Worm (Caenorhabditis elegans) whole organism, L4 larva: ENCODE results near the gene cdr-3.

ENCODE experiments used
- F10B5.3 ChIP-seq: sonication (generic microtip); optimal IDR thresholded peaks from 2 replicates; lab custom pipeline; 2016; ENCODE audit warnings: mild to moderate bottlenecking, missing genetic modification characterization, missing compliant biosample characterization
- F26F4.8 ChIP-seq: fragments of 200-800 bp; sonication (Bioruptor generic); conservative IDR thresholded peaks from 2 replicates; pipeline ENCODE4 v1.3.6; 2022; ENCODE audit warnings: missing genetic modification characterization, missing compliant biosample characterization
- F49E8.2 ChIP-seq: sonication (generic microtip); optimal IDR thresholded peaks from 2 replicates; lab custom pipeline; 2016; ENCODE audit warnings: missing compliant biosample characterization, mild to moderate bottlenecking, missing genetic modification characterization, borderline replicate concordance
- ZK337.2 ChIP-seq: fragments of 200-800 bp; sonication (Bioruptor generic); IDR thresholded peaks from 2 replicates; pipeline ENCODE4 v1.3.6; 2022; ENCODE audit warnings: missing genetic modification reagents, missing genetic modification characterization, missing compliant biosample characterization
- ZK546.5 ChIP-seq, 2 experiments: sonication (generic microtip); optimal IDR thresholded peaks; 2 replicates each; lab custom pipeline; 2017; ENCODE audit warnings: missing biosample characterization in 2 of 2, missing genetic modification characterization in 2 of 2
- aha-1 ChIP-seq: fragments of 150-350 bp; peaks from one replicate; lab custom pipeline; 2014; ENCODE audit warnings: missing biosample characterization, missing genetic modification characterization
- ama-1 ChIP-seq: fragments of 150-350 bp; optimal IDR thresholded peaks from 2 replicates; lab custom pipeline; 2014; ENCODE audit warnings: inconsistent platforms, mixed read lengths
- arid-1 ChIP-seq: fragments of 200-800 bp; sonication (Bioruptor generic); conservative IDR thresholded peaks from 2 replicates; pipeline ENCODE4 v1.3.6; 2022; ENCODE audit warnings: missing genetic modification reagents, missing genetic modification characterization, missing compliant biosample characterization
- attf-4 ChIP-seq: sonication (generic microtip); optimal IDR thresholded peaks from 3 replicates; lab custom pipeline; 2017; ENCODE audit warnings: missing biosample characterization, missing genetic modification characterization
- ceh-44 ChIP-seq: fragments of 200-800 bp; sonication (Bioruptor generic); IDR thresholded peaks from 2 replicates; pipeline ENCODE4 v1.3.6; 2022; ENCODE audit warnings: missing genetic modification reagents, missing genetic modification characterization, missing compliant biosample characterization
- ces-1 ChIP-seq: fragments of 150-350 bp; sonication (generic microtip); optimal IDR thresholded peaks from 4 replicates; lab custom pipeline; 2014; ENCODE audit warnings: missing biosample characterization, missing genetic modification reagents, missing genetic modification characterization
- daf-16 ChIP-seq, 3 experiments: sonication (generic microtip); optimal IDR thresholded peaks; 2 replicates each; lab custom pipeline; 2016 to 2017; ENCODE audit warnings: missing genetic modification characterization in 3 of 3, missing genetic modification reagents in 3 of 3, mild to moderate bottlenecking in 2 of 3, missing compliant biosample characterization in 2 of 3, missing biosample characterization in 1 of 3, moderate library complexity in 1 of 3
- daf-8 ChIP-seq: fragments of 200-800 bp; sonication (Bioruptor generic); IDR thresholded peaks from 2 replicates; pipeline ENCODE4 v1.3.6; 2022; ENCODE audit warnings: missing genetic modification characterization, missing compliant biosample characterization
- dmd-6 ChIP-seq: fragments of 200-800 bp; sonication (Bioruptor generic); IDR thresholded peaks from 2 replicates; pipeline ENCODE4 v1.3.6; 2022; ENCODE audit warnings: missing genetic modification reagents, missing genetic modification characterization, missing compliant biosample characterization
- dmd-9 ChIP-seq: fragments of 200-800 bp; sonication (Bioruptor generic); IDR thresholded peaks from 2 replicates; pipeline ENCODE4 v1.3.6; 2022; ENCODE audit warnings: missing genetic modification reagents, missing genetic modification characterization, missing compliant biosample characterization
- duxl-1 ChIP-seq: sonication (generic microtip); optimal IDR thresholded peaks from 2 replicates; lab custom pipeline; 2016; ENCODE audit warnings: mild to moderate bottlenecking, missing genetic modification characterization, moderate library complexity, missing compliant biosample characterization; ENCODE audit not compliant: poor library complexity
- dve-1 ChIP-seq: sonication (generic microtip); optimal IDR thresholded peaks from 2 replicates; lab custom pipeline; 2017; ENCODE audit warnings: antibody characterized with exemption, mild to moderate bottlenecking, missing genetic modification characterization, missing compliant biosample characterization; ENCODE audit not compliant: insufficient read depth
- egl-27 ChIP-seq: sonication (generic microtip); optimal IDR thresholded peaks from 3 replicates; lab custom pipeline; 2017; ENCODE audit warnings: missing biosample characterization, missing genetic modification reagents, missing genetic modification characterization
- fkh-10 ChIP-seq: fragments of 150-350 bp; optimal IDR thresholded peaks from 2 replicates; lab custom pipeline; 2014; ENCODE audit warnings: missing biosample characterization, missing genetic modification reagents, missing genetic modification characterization
- gei-8 ChIP-seq: fragments of 200-800 bp; sonication (Bioruptor generic); optimal IDR thresholded peaks from 2 replicates; lab custom pipeline; 2018; ENCODE audit warnings: mild to moderate bottlenecking, missing genetic modification characterization, missing compliant biosample characterization
- hlh-30 ChIP-seq: sonication (generic microtip); optimal IDR thresholded peaks from 2 replicates; lab custom pipeline; 2017; ENCODE audit warnings: antibody characterized with exemption, mild to moderate bottlenecking, missing genetic modification characterization, missing compliant biosample characterization; ENCODE audit not compliant: insufficient read depth
- hmg-1.1 ChIP-seq: fragments of 200-800 bp; sonication (Bioruptor generic); IDR thresholded peaks from 2 replicates; pipeline ENCODE4 v1.3.6; 2022; ENCODE audit warnings: missing genetic modification reagents, missing genetic modification characterization, missing compliant biosample characterization
- jun-1 ChIP-seq: fragments of 150-350 bp; optimal IDR thresholded peaks from 2 replicates; lab custom pipeline; 2014; ENCODE audit warnings: missing biosample characterization, missing genetic modification reagents, missing genetic modification characterization
- lin-15B ChIP-seq: fragments of 150-350 bp; sonication (generic microtip); optimal IDR thresholded peaks from 3 replicates; lab custom pipeline; 2014; ENCODE audit warnings: missing biosample characterization, missing genetic modification characterization
- lin-38 ChIP-seq: fragments of 200-800 bp; sonication (Bioruptor generic); IDR thresholded peaks from 2 replicates; pipeline ENCODE4 v1.3.6; 2022; ENCODE audit warnings: missing genetic modification reagents, missing genetic modification characterization, missing compliant biosample characterization
- lsy-2 ChIP-seq, 2 experiments: fragments of 150-350 bp in 1 of 2; sonication (generic microtip) in 1 of 2; optimal IDR thresholded peaks; 2 replicates each; lab custom pipeline; 2014 to 2017; ENCODE audit warnings: missing biosample characterization in 2 of 2, missing genetic modification characterization in 2 of 2
- madf-5 ChIP-seq, 2 experiments: fragments of 200-800 bp; sonication (Bioruptor generic); IDR thresholded peaks; 2 replicates each; pipeline ENCODE4 v1.3.6; 2022; ENCODE audit warnings: missing compliant biosample characterization in 2 of 2, missing genetic modification characterization in 2 of 2
- madf-9 ChIP-seq: fragments of 200-800 bp; sonication (Bioruptor generic); conservative IDR thresholded peaks from 2 replicates; pipeline ENCODE4 v1.3.6; 2022; ENCODE audit warnings: missing genetic modification reagents, missing genetic modification characterization, missing compliant biosample characterization
- mdl-1 ChIP-seq, 2 experiments: fragments of 150-350 bp in 1 of 2; sonication (generic microtip) in 1 of 2; optimal IDR thresholded peaks; 2 replicates each; lab custom pipeline; 2014 to 2017; ENCODE audit warnings: missing biosample characterization in 2 of 2, missing genetic modification characterization in 2 of 2
- mdt-29 ChIP-seq: fragments of 200-800 bp; sonication (Bioruptor generic); IDR thresholded peaks from 2 replicates; pipeline ENCODE4 v1.3.6; 2022; ENCODE audit warnings: missing genetic modification reagents, missing genetic modification characterization, missing compliant biosample characterization
- mep-1 ChIP-seq: fragments of 150-350 bp; sonication (generic microtip); optimal IDR thresholded peaks from 3 replicates; lab custom pipeline; 2014; ENCODE audit warnings: missing biosample characterization, missing genetic modification characterization
- nhr-10 ChIP-seq: fragments of 150-350 bp; optimal IDR thresholded peaks from 2 replicates; lab custom pipeline; 2014; ENCODE audit warnings: missing biosample characterization, missing genetic modification characterization
- nhr-11 ChIP-seq: fragments of 150-350 bp; optimal IDR thresholded peaks from 2 replicates; lab custom pipeline; 2014; ENCODE audit warnings: missing biosample characterization, missing genetic modification characterization
- nhr-237 ChIP-seq: sonication (generic microtip); optimal IDR thresholded peaks from 2 replicates; lab custom pipeline; 2017; ENCODE audit warnings: missing biosample characterization, missing genetic modification characterization
- pqm-1 ChIP-seq: sonication (generic microtip); optimal IDR thresholded peaks from 2 replicates; lab custom pipeline; 2017; ENCODE audit warnings: missing biosample characterization, missing genetic modification characterization
- rbr-2 ChIP-seq: sonication (generic microtip); optimal IDR thresholded peaks from 2 replicates; lab custom pipeline; 2016; ENCODE audit warnings: missing genotype, missing genetic modification characterization, missing compliant biosample characterization
- saeg-2 ChIP-seq: fragments of 200-800 bp; sonication (Bioruptor generic); IDR thresholded peaks from 2 replicates; pipeline ENCODE4 v1.3.6; 2022; ENCODE audit warnings: missing genetic modification reagents, missing genetic modification characterization, missing compliant biosample characterization
- spr-1 ChIP-seq: sonication (generic microtip); optimal IDR thresholded peaks from 2 replicates; lab custom pipeline; 2016; ENCODE audit warnings: mild to moderate bottlenecking, missing genetic modification characterization, missing compliant biosample characterization
- unc-39 ChIP-seq: sonication (generic microtip); optimal IDR thresholded peaks from 2 replicates; lab custom pipeline; 2017; ENCODE audit warnings: missing biosample characterization, missing genetic modification characterization
- unc-62 ChIP-seq, 3 experiments: fragments of 150-350 bp in 1 of 3; sonication (generic microtip); optimal IDR thresholded peaks in 2 of 3; peaks in 1 of 3; 1 replicate in 1 of 3; 2 replicates in 2 of 3; lab custom pipeline; 2014 to 2017; ENCODE audit warnings: missing biosample characterization in 3 of 3, missing genetic modification characterization in 3 of 3, missing genetic modification reagents in 3 of 3, missing genotype in 1 of 3
- ztf-7 ChIP-seq: fragments of 150-350 bp; optimal IDR thresholded peaks from 2 replicates; lab custom pipeline; 2014; ENCODE audit warnings: missing biosample characterization, missing genetic modification characterization

Gene cdr-3

DNA sequence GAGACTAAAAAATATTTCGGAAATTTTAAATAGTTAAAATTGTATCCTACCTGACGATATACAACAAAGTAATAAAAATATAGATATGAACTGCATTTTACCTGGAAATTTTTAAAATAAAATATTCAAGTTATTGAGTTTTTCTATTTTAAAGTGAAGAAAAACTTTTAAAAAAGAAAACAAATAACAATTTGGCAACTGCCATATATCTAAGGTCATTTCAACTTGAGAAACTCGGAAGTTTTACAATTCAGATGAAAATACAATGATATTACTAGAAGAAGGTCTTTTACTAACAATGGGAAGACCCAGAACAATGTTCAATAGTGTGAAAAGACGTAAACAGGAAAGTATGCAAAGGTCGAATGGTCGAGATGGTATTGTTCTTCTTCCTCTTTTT, 32.7 kb upstream of the cdr-3 start, which contains the start of gene C54D10.10:
TSS of gene C54D10.10 (minus strand) at position 101 of the 400 bp plus-strand sequence.
- no peak for TF ChIP-seq lin-15B (tag; lab: Kevin White, UChicago)
- TF ChIP-seq saeg-2 (GFP tag; lab: Robert Waterston, UW) = no peak
- TF ChIP-seq ztf-7 (tag; lab: Kevin White, UChicago) = no peak
- no peak for TF ChIP-seq unc-62 (GFP tag; optimal IDR thresholded peaks at IDR 0.05 in 1 of 2; lab: Kevin White, UChicago)
- no peak for TF ChIP-seq unc-62 (tag; optimal IDR thresholded peaks at IDR 0.05; lab: Kevin White, UChicago)
- TF ChIP-seq F49E8.2 (tag; lab: Kevin White, UChicago) = no peak
- TF ChIP-seq spr-1 (tag; lab: Kevin White, UChicago) = no peak
- no peak for TF ChIP-seq gei-8 (GFP tag; lab: Kevin White, UChicago)
- TF ChIP-seq nhr-10 = no peak
- no peak for TF ChIP-seq lin-38 (GFP tag; lab: Robert Waterston, UW)
- TF ChIP-seq ama-1 = no peak
- no peak for TF ChIP-seq ZK546.5 (tag; optimal IDR thresholded peaks at IDR 0.05; lab: Kevin White, UChicago)
- TF ChIP-seq egl-27 (tag; lab: Kevin White, UChicago) = no peak

DNA sequence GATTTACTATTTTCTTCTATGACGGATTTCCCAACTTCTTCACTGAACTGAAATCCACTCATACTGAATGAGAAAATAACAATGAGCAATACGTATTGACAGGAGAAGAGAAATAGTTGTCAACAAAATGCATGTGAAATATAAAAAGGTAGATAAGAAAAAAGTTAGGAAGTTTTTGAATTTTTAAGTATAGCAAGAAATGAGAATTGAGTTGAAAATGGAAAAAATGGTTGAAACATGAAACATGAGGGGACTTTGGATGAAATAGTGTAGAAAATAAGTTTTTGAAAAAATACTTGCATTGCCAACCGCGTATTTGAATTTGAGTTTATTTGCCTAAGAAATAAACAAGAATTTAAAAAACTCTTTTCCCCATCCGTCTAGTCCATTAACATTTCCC, 29.7 kb upstream of the cdr-3 start, which contains the start of the genes pals-38 and C54D10.9:
TSS of gene pals-38 (minus strand) at position 101 of the 400 bp plus-strand sequence.
TSS of gene C54D10.9 (plus strand) at position 259 of the 400 bp plus-strand sequence.
- TF ChIP-seq aha-1 (tag; lab: Kevin White, UChicago) (no peak), hmg-1.1 (GFP tag; lab: Robert Waterston, UW) (no peak), nhr-11 (no peak), egl-27 (tag; lab: Kevin White, UChicago) (no peak), F26F4.8 (no peak)
- TF ChIP-seq, all 104 proteins: peak for 0

DNA sequence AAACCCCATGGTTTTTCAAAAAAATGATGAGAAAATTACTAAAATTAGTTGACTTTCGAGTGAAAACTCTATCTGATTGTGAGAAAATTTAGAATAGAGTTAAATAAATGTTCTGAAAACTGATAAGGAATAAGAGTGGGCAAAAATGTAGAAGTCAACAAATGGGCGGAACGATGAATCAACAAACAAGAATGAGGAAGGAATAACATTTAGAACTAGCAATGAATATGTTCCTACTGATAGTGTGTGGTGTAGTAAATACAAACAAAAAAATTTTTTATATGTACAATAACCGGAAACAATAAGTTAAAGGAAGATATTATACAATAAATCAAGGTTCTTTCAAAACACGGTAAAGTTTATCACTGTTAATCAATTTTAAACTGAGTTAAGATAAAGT, 26.6 kb upstream of the cdr-3 start, which contains the start of gene pals-39:
TSS of gene pals-39 (minus strand) at position 101 of the 400 bp plus-strand sequence.
- TF ChIP-seq daf-16 (GFP tag; optimal IDR thresholded peaks at IDR 0.05; lab: Kevin White, UChicago) = no peak
- peak; percentile 64 for TF ChIP-seq daf-16 (tag; optimal IDR thresholded peaks at IDR 0.05; lab: Kevin White, UChicago)
- no peak for TF ChIP-seq dve-1 (tag; lab: Kevin White, UChicago)
- TF ChIP-seq pqm-1 (tag; lab: Kevin White, UChicago) = peak; percentile 21

DNA sequence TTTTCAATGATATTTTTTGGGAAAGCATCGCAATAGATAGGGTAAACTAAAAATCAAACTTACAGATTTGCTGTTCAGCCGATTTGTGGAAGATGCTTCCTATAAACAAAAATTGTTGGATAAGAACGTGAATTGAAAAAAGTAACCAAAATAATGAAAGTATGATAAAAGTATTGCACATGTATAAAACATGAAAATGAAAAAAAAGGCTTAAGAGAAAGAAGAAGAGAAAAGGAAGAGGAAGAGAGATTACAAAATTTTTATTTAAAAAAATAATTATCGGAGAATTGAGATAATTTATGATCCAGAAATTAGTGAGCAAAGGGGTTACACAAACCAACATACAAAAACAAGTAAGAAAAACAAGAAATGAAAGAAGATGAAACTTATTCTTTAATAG, 24.2 kb upstream of the cdr-3 start, which contains the start of gene pals-37:
TSS of gene pals-37 (minus strand) at position 101 of the 400 bp plus-strand sequence.
- TF ChIP-seq lin-15B (tag; lab: Kevin White, UChicago) (no peak), duxl-1 (tag; lab: Kevin White, UChicago) (no peak), mep-1 (tag; lab: Kevin White, UChicago) (no peak), ces-1 (GFP tag; lab: Kevin White, UChicago) (no peak), mdt-29 (GFP tag; lab: Robert Waterston, UW) (no peak), arid-1 (GFP tag; lab: Robert Waterston, UW) (no peak), fkh-10 (GFP tag; lab: Kevin White, UChicago) (no peak), attf-4 (no peak), hlh-30 (tag; lab: Kevin White, UChicago) (no peak), jun-1 (no peak), lsy-2 (tag; optimal IDR thresholded peaks at IDR 0.05; lab: Kevin White, UChicago) (no peak)

DNA sequence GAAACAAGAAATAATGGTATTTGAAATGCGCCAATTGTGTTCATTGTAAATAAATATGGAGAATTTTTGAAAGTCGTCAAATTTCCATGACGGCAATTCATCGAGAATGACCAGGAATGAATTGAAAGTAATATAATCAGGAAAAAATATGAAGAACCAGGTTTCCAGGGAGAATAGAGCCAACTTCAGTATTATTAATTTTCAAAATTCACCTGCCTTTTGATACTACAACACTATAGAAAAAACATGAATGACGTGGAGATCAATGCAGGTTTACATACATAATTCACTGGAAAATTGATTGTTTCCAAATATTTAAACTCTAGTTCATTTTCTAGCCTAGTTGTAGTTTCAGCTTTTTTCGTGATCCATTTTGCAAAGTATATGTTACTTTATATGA, 16.5 kb upstream of the cdr-3 start, which contains the start of gene srh-25:
TSS of gene srh-25 (minus strand) at position 101 of the 400 bp plus-strand sequence.
- TF ChIP-seq daf-8 (no peak), F49E8.2 (tag; lab: Kevin White, UChicago) (no peak), madf-5 (GFP tag; IDR thresholded peaks at IDR 0.05; lab: Robert Waterston, UW) (no peak), mep-1 (tag; lab: Kevin White, UChicago) (no peak), rbr-2 (no peak), F10B5.3 (tag; lab: Kevin White, UChicago) (no peak), ceh-44 (no peak), dmd-9 (no peak), ZK337.2 (GFP tag; lab: Robert Waterston, UW) (no peak), unc-39 (tag; lab: Kevin White, UChicago) (no peak), dmd-6 (no peak), nhr-237 (tag; lab: Kevin White, UChicago) (no peak), mdl-1 (tag; optimal IDR thresholded peaks at IDR 0.05; lab: Kevin White, UChicago) (no peak), madf-9 (no peak), lsy-2 (tag; optimal IDR thresholded peaks at IDR 0.05; lab: Kevin White, UChicago) (no peak)
